Worm (Caenorhabditis elegans) whole organism, young adult: ENCODE measurements around the gene tost-1.

Experiments
- B0035.1 ChIP-seq: sonication (generic microtip); optimal IDR thresholded peaks from 2 replicates; lab custom pipeline; 2016; ENCODE audit warnings: missing genetic modification characterization, mild to moderate bottlenecking, missing compliant biosample characterization, missing genotype, missing genetic modification reagents
- F37B4.10 ChIP-seq: fragments of 200-800 bp; sonication (Bioruptor generic); IDR thresholded peaks from 2 replicates; pipeline ENCODE4 v1.3.6; 2022; ENCODE audit warnings: missing genetic modification characterization, missing compliant biosample characterization
- F39B2.1 ChIP-seq: fragments of 200-800 bp; sonication (Bioruptor generic); IDR thresholded peaks from 2 replicates; pipeline ENCODE4 v1.3.6; 2022; ENCODE audit warnings: missing genetic modification reagents, missing genetic modification characterization, missing compliant biosample characterization
- F52B5.7 ChIP-seq: sonication (generic microtip); optimal IDR thresholded peaks from 2 replicates; lab custom pipeline; 2016; ENCODE audit warnings: mild to moderate bottlenecking, missing genetic modification characterization, missing compliant biosample characterization
- Y53F4B.3 ChIP-seq: fragments of 200-800 bp; sonication (Bioruptor generic); IDR thresholded peaks from 2 replicates; pipeline ENCODE4 v1.3.6; 2022; ENCODE audit warnings: missing genetic modification reagents, missing genetic modification characterization, missing compliant biosample characterization
- Y79H2A.3 ChIP-seq: fragments of 200-800 bp; sonication (Bioruptor generic); conservative IDR thresholded peaks from 2 replicates; pipeline ENCODE4 v1.3.6; 2022; ENCODE audit warnings: missing genetic modification reagents, missing genetic modification characterization, missing compliant biosample characterization
- attf-3 ChIP-seq: fragments of 200-800 bp; sonication (Bioruptor generic); conservative IDR thresholded peaks from 2 replicates; pipeline ENCODE4 v1.3.6; 2022; ENCODE audit warnings: missing genetic modification reagents, missing genetic modification characterization, missing compliant biosample characterization
- attf-5 ChIP-seq: fragments of 200-800 bp; sonication (Bioruptor generic); optimal IDR thresholded peaks from 2 replicates; lab custom pipeline; 2018; ENCODE audit warnings: mild to moderate bottlenecking, missing genetic modification characterization, missing compliant biosample characterization
- bed-2 ChIP-seq: fragments of 200-800 bp; sonication (Bioruptor generic); IDR thresholded peaks from 2 replicates; pipeline ENCODE4 v1.3.6; 2022; ENCODE audit warnings: missing genetic modification reagents, missing genetic modification characterization, missing compliant biosample characterization
- cebp-2 ChIP-seq: fragments of 200-800 bp; sonication (Bioruptor generic); IDR thresholded peaks from 2 replicates; pipeline ENCODE4 v1.3.6; 2022; ENCODE audit warnings: missing genetic modification characterization, missing compliant biosample characterization
- ceh-100 ChIP-seq: fragments of 200-800 bp; sonication (Bioruptor generic); IDR thresholded peaks from 2 replicates; pipeline ENCODE4 v1.3.6; 2022; ENCODE audit warnings: missing genetic modification reagents, missing genetic modification characterization, missing compliant biosample characterization
- ceh-79 ChIP-seq: sonication (generic microtip); optimal IDR thresholded peaks from 2 replicates; lab custom pipeline; 2017; ENCODE audit warnings: mild to moderate bottlenecking, missing genetic modification characterization, missing compliant biosample characterization
- die-1 ChIP-seq: sonication (generic microtip); optimal IDR thresholded peaks from 2 replicates; lab custom pipeline; 2016; ENCODE audit warnings: missing genotype, mild to moderate bottlenecking, missing genetic modification characterization, missing compliant biosample characterization
- dpff-1 ChIP-seq: sonication (generic microtip); optimal IDR thresholded peaks from 2 replicates; lab custom pipeline; 2017; ENCODE audit warnings: mild to moderate bottlenecking, missing genetic modification characterization, missing compliant biosample characterization
- egl-18 ChIP-seq: fragments of 200-800 bp; sonication (Bioruptor generic); IDR thresholded peaks from 2 replicates; pipeline ENCODE4 v1.3.6; 2022; ENCODE audit warnings: missing genetic modification reagents, missing genetic modification characterization, missing compliant biosample characterization
- egrh-3 ChIP-seq: fragments of 200-800 bp; sonication (Bioruptor generic); IDR thresholded peaks from 2 replicates; pipeline ENCODE4 v1.3.6; 2022; ENCODE audit warnings: missing genetic modification reagents, missing genetic modification characterization, missing compliant biosample characterization
- ets-4 ChIP-seq: fragments of 200-800 bp; sonication (Bioruptor generic); optimal IDR thresholded peaks from 2 replicates; lab custom pipeline; 2018; ENCODE audit warnings: mild to moderate bottlenecking, missing genetic modification characterization, missing compliant biosample characterization
- fkh-3 ChIP-seq: sonication (generic microtip); optimal IDR thresholded peaks from 2 replicates; lab custom pipeline; 2016; ENCODE audit warnings: mild to moderate bottlenecking, missing genetic modification characterization, missing compliant biosample characterization
- hlh-12 ChIP-seq: sonication (generic microtip); optimal IDR thresholded peaks from 2 replicates; lab custom pipeline; 2016; ENCODE audit warnings: missing genetic modification characterization, missing compliant biosample characterization
- hmg-1.2 ChIP-seq: fragments of 200-800 bp; sonication (Bioruptor generic); IDR thresholded peaks from 2 replicates; pipeline ENCODE4 v1.3.6; 2022; ENCODE audit warnings: missing genetic modification reagents, missing genetic modification characterization, missing compliant biosample characterization
- let-607 ChIP-seq, 2 experiments: fragments of 200-800 bp in 1 of 2; sonication (Bioruptor generic) in 1 of 2; sonication (generic microtip) in 1 of 2; optimal IDR thresholded peaks; 2 replicates each; lab custom pipeline; 2016 to 2018; ENCODE audit warnings: mild to moderate bottlenecking in 2 of 2, missing compliant biosample characterization in 2 of 2, missing genetic modification characterization in 2 of 2, moderate library complexity in 2 of 2, missing genotype in 1 of 2
- lin-26 ChIP-seq: fragments of 200-800 bp; sonication (Bioruptor generic); IDR thresholded peaks from 2 replicates; pipeline ENCODE4 v1.3.6; 2022; ENCODE audit warnings: missing genetic modification reagents, missing genetic modification characterization, missing compliant biosample characterization
- lin-35 ChIP-seq, 3 experiments: fragments of 150-350 bp in 2 of 3; sonication (generic microtip) in 1 of 3; optimal IDR thresholded peaks; 2 replicates each; lab custom pipeline; 2014 to 2018; ENCODE audit warnings: missing biosample characterization in 3 of 3, missing genetic modification characterization in 3 of 3, missing genetic modification reagents in 3 of 3
- lin-40 ChIP-seq: sonication (generic microtip); optimal IDR thresholded peaks from 2 replicates; lab custom pipeline; 2016; ENCODE audit warnings: missing genetic modification characterization, mild to moderate bottlenecking, missing compliant biosample characterization, missing genotype, missing genetic modification reagents
- lin-54 ChIP-seq: fragments of 200-800 bp; sonication (Bioruptor generic); optimal IDR thresholded peaks from 2 replicates; lab custom pipeline; 2018; ENCODE audit warnings: mild to moderate bottlenecking, missing genetic modification characterization, missing compliant biosample characterization
- lsy-27 ChIP-seq: sonication (generic microtip); optimal IDR thresholded peaks from 2 replicates; lab custom pipeline; 2017; ENCODE audit warnings: missing genetic modification characterization, mild to moderate bottlenecking, missing compliant biosample characterization, antibody characterized with exemption, missing genotype, borderline replicate concordance; ENCODE audit not compliant: insufficient read depth
- madf-10 ChIP-seq: sonication (generic microtip); optimal IDR thresholded peaks from 2 replicates; lab custom pipeline; 2016; ENCODE audit warnings: mild to moderate bottlenecking, missing genetic modification characterization, missing compliant biosample characterization
- madf-8 ChIP-seq: fragments of 200-800 bp; sonication (Bioruptor generic); conservative IDR thresholded peaks from 2 replicates; pipeline ENCODE4 v1.3.6; 2022; ENCODE audit warnings: missing genetic modification reagents, missing genetic modification characterization, missing compliant biosample characterization
- mxl-1 ChIP-seq: sonication (generic microtip); optimal IDR thresholded peaks from 2 replicates; lab custom pipeline; 2016; ENCODE audit warnings: missing genetic modification characterization, missing compliant biosample characterization
- rcor-1 ChIP-seq: fragments of 200-800 bp; sonication (Bioruptor generic); IDR thresholded peaks from 2 replicates; pipeline ENCODE4 v1.3.6; 2022; ENCODE audit warnings: missing genetic modification reagents, missing genetic modification characterization, missing compliant biosample characterization
- sea-2 ChIP-seq: fragments of 200-800 bp; sonication (Bioruptor generic); IDR thresholded peaks from 2 replicates; pipeline ENCODE4 v1.3.6; 2022; ENCODE audit warnings: missing genetic modification characterization, missing compliant biosample characterization
- snpc-1.1 ChIP-seq: sonication (generic microtip); optimal IDR thresholded peaks from 2 replicates; lab custom pipeline; 2017; ENCODE audit warnings: missing genetic modification characterization, mild to moderate bottlenecking, missing compliant biosample characterization, antibody characterized with exemption, moderate library complexity, missing genotype, missing genetic modification reagents; ENCODE audit not compliant: insufficient read depth
- tlf-1 ChIP-seq: fragments of 200-800 bp; sonication (Bioruptor generic); optimal IDR thresholded peaks from 2 replicates; lab custom pipeline; 2018; ENCODE audit warnings: mild to moderate bottlenecking, missing genetic modification characterization, missing compliant biosample characterization
- unc-62 ChIP-seq: fragments of 150-350 bp; optimal IDR thresholded peaks from 2 replicates; lab custom pipeline; 2014; ENCODE audit warnings: missing biosample characterization, missing genetic modification reagents, missing genetic modification characterization
- zfh-2 ChIP-seq: fragments of 200-800 bp; sonication (Bioruptor generic); conservative IDR thresholded peaks from 2 replicates; pipeline ENCODE4 v1.3.6; 2022; ENCODE audit warnings: missing genetic modification reagents, missing genetic modification characterization, missing compliant biosample characterization
- zim-3 ChIP-seq: sonication (generic microtip); optimal IDR thresholded peaks from 2 replicates; lab custom pipeline; 2017; ENCODE audit warnings: mild to moderate bottlenecking, missing genetic modification characterization, moderate library complexity, missing compliant biosample characterization
- ztf-22 ChIP-seq: fragments of 200-800 bp; sonication (Bioruptor generic); optimal IDR thresholded peaks from 2 replicates; lab custom pipeline; 2018; ENCODE audit warnings: mild to moderate bottlenecking, missing genetic modification characterization, moderate library complexity, missing compliant biosample characterization
- ztf-6 ChIP-seq: fragments of 200-800 bp; sonication (Bioruptor generic); IDR thresholded peaks from 2 replicates; pipeline ENCODE4 v1.3.6; 2022; ENCODE audit warnings: missing genetic modification reagents, missing genetic modification characterization, missing compliant biosample characterization

The tost-1 gene

DNA sequence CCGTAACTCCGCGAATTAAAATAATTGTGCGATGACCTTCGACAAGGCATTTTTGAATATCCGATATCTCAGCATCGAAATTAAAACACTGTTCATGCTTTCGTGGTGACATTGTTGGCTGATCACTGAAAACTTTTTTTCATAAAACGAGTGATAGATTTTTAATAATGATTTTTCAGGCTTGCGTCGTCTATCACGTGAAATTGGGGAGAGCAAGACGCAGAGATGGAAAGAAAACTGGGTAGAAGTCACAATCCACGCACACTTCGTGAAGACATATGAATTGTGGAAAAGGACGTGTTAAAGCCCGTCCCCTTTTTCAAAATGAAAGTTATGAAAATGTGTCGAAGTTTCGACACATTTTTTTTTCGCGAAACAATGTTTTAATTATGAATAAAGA lies 28.4 kb downstream of the tost-1 start, which contains the start of gene nonu-1:
Gene nonu-1 (minus strand): TSS at position 169 of the 400 bp plus-strand sequence.
- TF ChIP-seq B0035.1 (tag; lab: Kevin White, UChicago) (no peak), egrh-3 (GFP tag; lab: Robert Waterston, UW) (no peak), let-607 (tag; optimal IDR thresholded peaks at IDR 0.05; lab: Kevin White, UChicago) (peak in 1 of 2 experiments; percentile 25), attf-5 (GFP tag; lab: Kevin White, UChicago) (peak; percentile 37), dpff-1 (tag; lab: Kevin White, UChicago) (no peak), hmg-1.2 (GFP tag; lab: Robert Waterston, UW) (peak; percentile 32; the same call in 1 of the 2 replicates), sea-2 (GFP tag; lab: Robert Waterston, UW) (no peak), Y53F4B.3 (GFP tag; lab: Robert Waterston, UW) (no peak)

DNA sequence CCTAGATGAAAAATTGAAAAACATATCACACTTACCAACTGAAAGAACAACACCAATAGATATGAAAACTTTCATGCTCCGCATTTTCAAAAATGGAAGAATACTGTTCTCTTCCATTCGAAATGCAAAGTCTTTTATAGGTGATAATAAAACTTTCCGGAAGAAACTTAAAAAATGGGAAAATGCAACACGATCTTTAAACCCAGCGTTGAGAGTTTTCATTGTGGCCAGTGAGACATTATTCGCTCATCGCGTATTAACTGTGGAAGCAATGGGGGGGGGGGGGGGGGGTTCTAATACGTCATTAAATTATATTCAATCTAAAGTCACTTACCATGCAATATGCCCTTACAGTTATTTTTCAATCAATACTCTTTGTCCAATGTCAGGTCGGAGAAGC lies 33.8 kb downstream of the tost-1 start, which contains the start of the genes clec-157 and fkh-5:
Gene clec-157 (minus strand): TSS at position 101 of the 400 bp plus-strand sequence.
Gene fkh-5 (plus strand): TSS at position 336 of the 400 bp plus-strand sequence.
- TF ChIP-seq egrh-3 (GFP tag; lab: Robert Waterston, UW): no peak
- TF ChIP-seq lsy-27 (tag; lab: Kevin White, UChicago): no peak
- TF ChIP-seq zfh-2 (GFP tag; lab: Robert Waterston, UW): no peak
- no peak for TF ChIP-seq attf-5 (GFP tag; lab: Kevin White, UChicago)
- TF ChIP-seq lin-35 (GFP tag; optimal IDR thresholded peaks at IDR 0.05; lab: Kevin White, UChicago): no peak
- TF ChIP-seq lin-40: no peak
- no peak for TF ChIP-seq Y79H2A.3 (GFP tag; lab: Robert Waterston, UW)
- no peak for TF ChIP-seq fkh-3
- no peak for TF ChIP-seq rcor-1
- no peak for TF ChIP-seq dpff-1 (tag; lab: Kevin White, UChicago)
- no peak for TF ChIP-seq hlh-12 (tag; lab: Kevin White, UChicago)
- no peak for TF ChIP-seq ceh-79 (tag; lab: Kevin White, UChicago)
- TF ChIP-seq zim-3 (tag; lab: Kevin White, UChicago): no peak
- no peak for TF ChIP-seq egl-18 (GFP tag; lab: Robert Waterston, UW)

DNA sequence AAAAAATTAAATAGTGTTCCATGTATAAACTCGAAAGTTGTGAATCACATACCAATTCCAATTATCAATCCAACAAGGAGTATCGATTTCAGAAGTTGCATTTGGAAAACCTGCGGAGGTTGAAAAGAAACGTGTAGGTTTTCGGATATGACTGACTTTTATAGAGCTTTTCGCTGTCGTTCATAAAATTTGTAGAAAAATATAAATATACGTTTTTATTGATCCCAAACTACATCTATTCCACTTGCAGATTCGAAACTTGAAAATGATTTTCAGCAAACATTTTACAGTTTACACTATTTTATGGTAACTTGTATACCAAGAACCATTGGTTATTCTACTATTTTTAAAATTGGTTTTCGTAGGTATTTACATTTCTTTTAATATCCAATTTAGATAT lies 35.9 kb downstream of the tost-1 start, which contains the start of gene clec-156:
Gene clec-156 (minus strand): TSS at position 101 of the 400 bp plus-strand sequence.
- no peak for TF ChIP-seq mxl-1 (tag; lab: Kevin White, UChicago)
- no peak for TF ChIP-seq snpc-1.1
- TF ChIP-seq ztf-22 (GFP tag; lab: Kevin White, UChicago): no peak
- no peak for TF ChIP-seq madf-10 (tag; lab: Kevin White, UChicago)
- TF ChIP-seq bed-2 (GFP tag; lab: Robert Waterston, UW): no peak
- TF ChIP-seq lin-26 (GFP tag; lab: Robert Waterston, UW): no peak
- no peak for TF ChIP-seq hmg-1.2 (GFP tag; lab: Robert Waterston, UW)
- TF ChIP-seq F52B5.7 (tag; lab: Kevin White, UChicago): no peak
- no peak for TF ChIP-seq unc-62
- TF ChIP-seq lin-54 (GFP tag; lab: Kevin White, UChicago): no peak
- no peak for TF ChIP-seq ztf-6 (GFP tag; lab: Robert Waterston, UW)
- no peak for TF ChIP-seq tlf-1 (GFP tag; lab: Kevin White, UChicago)
- TF ChIP-seq madf-8 (GFP tag; lab: Robert Waterston, UW): no peak
- TF ChIP-seq attf-3 (GFP tag; lab: Robert Waterston, UW): no peak
- TF ChIP-seq F37B4.10 (GFP tag; lab: Robert Waterston, UW): no peak
- no peak for TF ChIP-seq cebp-2 (GFP tag; lab: Robert Waterston, UW)
- TF ChIP-seq F39B2.1 (GFP tag; lab: Robert Waterston, UW): no peak
- no peak for TF ChIP-seq ets-4
- no peak for TF ChIP-seq ceh-100 (GFP tag; lab: Robert Waterston, UW)
- TF ChIP-seq die-1 (tag; lab: Kevin White, UChicago): no peak
